Fruit fly (Drosophila melanogaster) whole organism, embryonic: ENCODE measurements around the gene galene.
A peak's percentile ranks its signal among the peaks of the same experiment; 100 is the strongest.

Experiments
- Blimp-1 ChIP-seq: fragments of 200-800 bp; sonication (Bioruptor generic); optimal IDR thresholded peaks from 3 replicates; lab custom pipeline; 2018; ENCODE audit warnings: missing biosample characterization, missing genetic modification characterization, mild to moderate bottlenecking, moderate library complexity, missing genetic modification reagents
- Bteb2 ChIP-seq: fragments of 200-800 bp; sonication (Bioruptor generic); optimal IDR thresholded peaks from 2 replicates; lab custom pipeline; 2016; ENCODE audit warnings: missing biosample characterization, missing genetic modification characterization
- CG11398 ChIP-seq: fragments of 200-800 bp; sonication (Bioruptor generic); optimal IDR thresholded peaks from 2 replicates; lab custom pipeline; 2016; ENCODE audit warnings: missing biosample characterization, missing genetic modification characterization
- CG11504 ChIP-seq: fragments of 200-800 bp; sonication (Bioruptor generic); optimal IDR thresholded peaks from 3 replicates; lab custom pipeline; 2019; ENCODE audit warnings: missing biosample characterization, mild to moderate bottlenecking, missing genetic modification characterization, moderate library complexity
- CG12769 ChIP-seq: fragments of 200-800 bp; sonication (Bioruptor generic); optimal IDR thresholded peaks from 2 replicates; lab custom pipeline; 2019; ENCODE audit warnings: missing biosample characterization, mild to moderate bottlenecking, missing genetic modification characterization, moderate library complexity
- CG13123 ChIP-seq: fragments of 200-800 bp; sonication (Bioruptor generic); optimal IDR thresholded peaks from 2 replicates; lab custom pipeline; 2016; ENCODE audit warnings: missing biosample characterization, missing genetic modification characterization
- CG14965 ChIP-seq: fragments of 200-800 bp; sonication (Bioruptor generic); optimal IDR thresholded peaks from 2 replicates; lab custom pipeline; 2016; ENCODE audit warnings: missing biosample characterization, missing genetic modification characterization, borderline replicate concordance
- CG15073 ChIP-seq: fragments of 200-800 bp; sonication (Bioruptor generic); optimal IDR thresholded peaks from 2 replicates; lab custom pipeline; 2016; ENCODE audit warnings: missing biosample characterization, missing genetic modification characterization
- CG1529 ChIP-seq: fragments of 200-800 bp; sonication (Bioruptor generic); optimal IDR thresholded peaks from 3 replicates; lab custom pipeline; 2018; ENCODE audit warnings: missing biosample characterization, missing genetic modification characterization
- CG1603 ChIP-seq: fragments of 200-800 bp; sonication (Bioruptor generic); optimal IDR thresholded peaks from 2 replicates; lab custom pipeline; 2019; ENCODE audit warnings: missing biosample characterization, mild to moderate bottlenecking, missing genetic modification characterization, moderate library complexity
- CG17361 ChIP-seq: fragments of 200-800 bp; sonication (Bioruptor generic); IDR thresholded peaks from 3 replicates; pipeline ENCODE4 v1.3.6; 2022; ENCODE audit warnings: missing biosample characterization, missing genetic modification characterization
- CG17385 ChIP-seq: fragments of 200-800 bp; sonication (Bioruptor generic); optimal IDR thresholded peaks from 3 replicates; lab custom pipeline; 2018; ENCODE audit warnings: missing biosample characterization, mild to moderate bottlenecking, missing genetic modification characterization
- CG1832 ChIP-seq: fragments of 200-800 bp; sonication (Bioruptor generic); optimal IDR thresholded peaks from 2 replicates; lab custom pipeline; 2017; ENCODE audit warnings: missing biosample characterization, mild to moderate bottlenecking, missing genetic modification characterization, inconsistent platforms
- CG2199 ChIP-seq: fragments of 200-800 bp; sonication (Bioruptor generic); IDR thresholded peaks from 3 replicates; pipeline ENCODE4 v1.3.6; 2022; ENCODE audit warnings: missing biosample characterization, missing genetic modification characterization
- CG2678 ChIP-seq: fragments of 200-800 bp; sonication (Bioruptor generic); optimal IDR thresholded peaks from 3 replicates; lab custom pipeline; 2019; ENCODE audit warnings: missing biosample characterization, mild to moderate bottlenecking, missing genetic modification characterization, moderate library complexity
- CG2875 ChIP-seq: fragments of 200-800 bp; sonication (Bioruptor generic); optimal IDR thresholded peaks from 2 replicates; lab custom pipeline; 2017; ENCODE audit warnings: missing biosample characterization, mild to moderate bottlenecking, missing genetic modification characterization, missing genetic modification reagents
- CG32532 ChIP-seq: fragments of 200-800 bp; sonication (Bioruptor generic); IDR thresholded peaks from 2 replicates; pipeline ENCODE4 v1.3.6; 2022; ENCODE audit warnings: missing biosample characterization, missing genetic modification characterization
- CG3407 ChIP-seq: fragments of 200-800 bp; sonication (Bioruptor generic); optimal IDR thresholded peaks from 2 replicates; lab custom pipeline; 2018; ENCODE audit warnings: missing biosample characterization, mild to moderate bottlenecking, missing genetic modification characterization
- CG34376 ChIP-seq: fragments of 200-800 bp; sonication (Bioruptor generic); optimal IDR thresholded peaks from 2 replicates; lab custom pipeline; 2018; ENCODE audit warnings: missing biosample characterization, mild to moderate bottlenecking, missing genetic modification characterization
- CG42726 ChIP-seq: fragments of 200-800 bp; sonication (Bioruptor generic); IDR thresholded peaks from 2 replicates; pipeline ENCODE4 v1.3.6; 2022; ENCODE audit warnings: missing biosample characterization, missing genetic modification characterization; ENCODE audit not compliant: partially characterized antibody
- CG6254 ChIP-seq: fragments of 200-800 bp; sonication (Bioruptor generic); optimal IDR thresholded peaks from 3 replicates; lab custom pipeline; 2017; ENCODE audit warnings: mild to moderate bottlenecking, missing biosample characterization, missing genetic modification reagents, missing genetic modification characterization
- Camta ChIP-seq: fragments of 200-800 bp; sonication (Bioruptor generic); optimal IDR thresholded peaks from 2 replicates; lab custom pipeline; 2016; ENCODE audit warnings: missing biosample characterization, missing genetic modification characterization
- E2f1 ChIP-seq: fragments of 200-800 bp; sonication (Bioruptor generic); IDR thresholded peaks from 2 replicates; pipeline ENCODE4 v1.3.6; 2022; ENCODE audit warnings: missing biosample characterization, missing genetic modification characterization
- E2f2 ChIP-seq: fragments of 200-800 bp; sonication (Bioruptor generic); IDR thresholded peaks from 2 replicates; pipeline ENCODE4 v1.3.6; 2022; ENCODE audit warnings: missing biosample characterization, missing genetic modification characterization
- Hand ChIP-seq: fragments of 200-800 bp; sonication (Bioruptor generic); optimal IDR thresholded peaks from 2 replicates; lab custom pipeline; 2017; ENCODE audit warnings: mild to moderate bottlenecking, missing biosample characterization, missing genetic modification reagents, missing genetic modification characterization
- Hey ChIP-seq: fragments of 200-800 bp; sonication (Bioruptor generic); optimal IDR thresholded peaks from 3 replicates; lab custom pipeline; 2018; ENCODE audit warnings: missing biosample characterization, mild to moderate bottlenecking, missing genetic modification characterization
- Hmr ChIP-seq: fragments of 200-800 bp; sonication (Bioruptor generic); optimal IDR thresholded peaks from 3 replicates; lab custom pipeline; 2017; ENCODE audit warnings: mild to moderate bottlenecking, missing biosample characterization, missing genetic modification reagents, missing genetic modification characterization
- Mad ChIP-seq: fragments of 200-800 bp; sonication (Bioruptor generic); optimal IDR thresholded peaks from 2 replicates; lab custom pipeline; 2016; ENCODE audit warnings: missing biosample characterization, missing genetic modification characterization
- Oaz ChIP-seq: fragments of 200-800 bp; sonication (Bioruptor generic); IDR thresholded peaks from 2 replicates; pipeline ENCODE4 v1.3.6; 2022; ENCODE audit warnings: missing biosample characterization, missing genetic modification characterization
- Pdp1 ChIP-seq, 2 experiments: fragments of 200-800 bp; sonication (Bioruptor generic); optimal IDR thresholded peaks; 3 replicates each; lab custom pipeline; 2016; ENCODE audit warnings: missing biosample characterization in 2 of 2, missing genetic modification characterization in 2 of 2, mild to moderate bottlenecking in 1 of 2, moderate library complexity in 1 of 2
- Sox102F ChIP-seq: fragments of 200-800 bp; sonication (Bioruptor generic); optimal IDR thresholded peaks from 2 replicates; lab custom pipeline; 2018; ENCODE audit warnings: missing biosample characterization, mild to moderate bottlenecking, missing genetic modification characterization, moderate library complexity
- Taf1 ChIP-seq: fragments of 200-800 bp; sonication (Bioruptor generic); IDR thresholded peaks from 2 replicates; pipeline ENCODE4 v1.3.6; 2022; ENCODE audit warnings: missing biosample characterization, missing genetic modification characterization
- ac ChIP-seq: fragments of 200-800 bp; sonication (Bioruptor generic); optimal IDR thresholded peaks from 3 replicates; lab custom pipeline; 2017; ENCODE audit warnings: missing biosample characterization, mild to moderate bottlenecking, missing genetic modification characterization
- bab2 ChIP-seq: fragments of 200-800 bp; sonication (Bioruptor generic); optimal IDR thresholded peaks from 2 replicates; lab custom pipeline; 2016; ENCODE audit warnings: missing biosample characterization, missing genetic modification characterization
- bcd ChIP-seq: fragments of 200-800 bp; sonication (Bioruptor generic); optimal IDR thresholded peaks from 2 replicates; lab custom pipeline; 2017; ENCODE audit warnings: missing biosample characterization, mild to moderate bottlenecking, missing genetic modification characterization
- ci ChIP-seq: fragments of 200-800 bp; sonication (Bioruptor generic); IDR thresholded peaks from 3 replicates; pipeline ENCODE4 v1.3.6; 2022; ENCODE audit warnings: missing biosample characterization, missing genetic modification characterization
- dmrt99B ChIP-seq: fragments of 200-800 bp; sonication (Bioruptor generic); optimal IDR thresholded peaks from 2 replicates; lab custom pipeline; 2018; ENCODE audit warnings: missing biosample characterization, mild to moderate bottlenecking, missing genetic modification characterization, moderate library complexity
- hb ChIP-seq: fragments of 200-800 bp; sonication (Bioruptor generic); IDR thresholded peaks from 3 replicates; pipeline ENCODE4 v1.3.6; 2022; ENCODE audit warnings: missing biosample characterization, missing genetic modification characterization; ENCODE audit not compliant: partially characterized antibody
- inv ChIP-seq: fragments of 200-800 bp; sonication (Bioruptor generic); IDR thresholded peaks from 2 replicates; pipeline ENCODE4 v1.3.6; 2022; ENCODE audit warnings: missing biosample characterization, missing genetic modification characterization; ENCODE audit not compliant: partially characterized antibody
- jing ChIP-seq: fragments of 200-800 bp; sonication (Bioruptor generic); optimal IDR thresholded peaks from 2 replicates; lab custom pipeline; 2018; ENCODE audit warnings: missing biosample characterization, mild to moderate bottlenecking, missing genetic modification characterization
- kah ChIP-seq: fragments of 200-800 bp; sonication (Bioruptor generic); optimal IDR thresholded peaks from 2 replicates; lab custom pipeline; 2018; ENCODE audit warnings: missing biosample characterization, mild to moderate bottlenecking, missing genetic modification characterization
- kay ChIP-seq: fragments of 200-800 bp; sonication (Bioruptor generic); optimal IDR thresholded peaks from 2 replicates; lab custom pipeline; 2016; ENCODE audit warnings: missing biosample characterization, missing genetic modification characterization
- onecut ChIP-seq: fragments of 200-800 bp; sonication (Bioruptor generic); IDR thresholded peaks from 2 replicates; pipeline ENCODE4 v1.3.6; 2022; ENCODE audit warnings: missing biosample characterization, missing genetic modification characterization
- pho ChIP-seq: fragments of 200-800 bp; sonication (Bioruptor generic); optimal IDR thresholded peaks from 2 replicates; lab custom pipeline; 2016; ENCODE audit warnings: missing biosample characterization, missing genetic modification characterization
- phol ChIP-seq: fragments of 200-800 bp; sonication (Bioruptor generic); optimal IDR thresholded peaks from 3 replicates; lab custom pipeline; 2018; ENCODE audit warnings: missing biosample characterization, mild to moderate bottlenecking, missing genetic modification characterization, moderate library complexity
- pita ChIP-seq: fragments of 200-800 bp; sonication (Bioruptor generic); optimal IDR thresholded peaks from 2 replicates; lab custom pipeline; 2017; ENCODE audit warnings: missing biosample characterization, mild to moderate bottlenecking, missing genetic modification characterization
- repo ChIP-seq: fragments of 200-800 bp; sonication (Bioruptor generic); optimal IDR thresholded peaks from 2 replicates; lab custom pipeline; 2016; ENCODE audit warnings: missing biosample characterization, missing genetic modification characterization
- rib ChIP-seq: fragments of 200-800 bp; sonication (Bioruptor generic); IDR thresholded peaks from 2 replicates; pipeline ENCODE4 v1.3.6; 2022; ENCODE audit warnings: missing biosample characterization, missing genetic modification characterization
- sd ChIP-seq: fragments of 200-800 bp; sonication (Bioruptor generic); optimal IDR thresholded peaks from 3 replicates; lab custom pipeline; 2018; ENCODE audit warnings: missing biosample characterization, mild to moderate bottlenecking, missing genetic modification characterization, moderate library complexity
- sens ChIP-seq: fragments of 200-800 bp; sonication (Bioruptor generic); peaks from one replicate; lab custom pipeline; 2016; ENCODE audit warnings: missing biosample characterization, missing genetic modification characterization
- shn ChIP-seq: fragments of 200-800 bp; sonication (Bioruptor generic); optimal IDR thresholded peaks from 3 replicates; lab custom pipeline; 2016; ENCODE audit warnings: missing biosample characterization, missing genetic modification characterization

galene gene

dm6 chr3L:1216460-1216859, 19.1 kb upstream of the galene start (continued):
- TF ChIP-seq E2f1 (GFP tag; lab: Robert Waterston, UW) (peak; percentile 40; the same call in 1 of the 2 replicates), dmrt99B (tag; lab: Kevin White, UChicago) (peak; percentile 66), jing (GFP tag; lab: Kevin White, UChicago) (peak; percentile 28), Pdp1 (GFP tag; optimal IDR thresholded peaks at IDR 0.05; lab: Kevin White, UChicago) (peak; percentile 11 to 14), CG34376 (GFP tag; lab: Kevin White, UChicago) (no peak), Sox102F (GFP tag; lab: Kevin White, UChicago) (peak; percentile 64), Hand (GFP tag; lab: Kevin White, UChicago) (no peak), CG15073 (GFP tag; lab: Kevin White, UChicago) (no peak), CG14965 (GFP tag; lab: Kevin White, UChicago) (no peak), CG3407 (GFP tag; lab: Kevin White, UChicago) (peak; percentile 17), CG32532 (GFP tag; lab: Robert Waterston, UW) (0 out of 2 replicates have a peak, but pooled peaks have one; percentile 17), CG42726 (no peak), CG2678 (tag; lab: Kevin White, UChicago) (peak; percentile 60), Oaz (GFP tag; lab: Robert Waterston, UW) (no peak), CG17385 (GFP tag; lab: Kevin White, UChicago) (peak; percentile 32), inv (no peak), bcd (GFP tag; lab: Kevin White, UChicago) (peak; percentile 18), repo (GFP tag; lab: Kevin White, UChicago) (peak; percentile 1), CG1529 (GFP tag; lab: Kevin White, UChicago) (no peak), sens (peak; percentile 94), rib (GFP tag; lab: Robert Waterston, UW) (no peak), CG13123 (GFP tag; lab: Kevin White, UChicago) (no peak), pita (no peak), kay (GFP tag; lab: Kevin White, UChicago) (no peak), CG1603 (tag; lab: Kevin White, UChicago) (peak; percentile 73), onecut (GFP tag; lab: Robert Waterston, UW) (peak; percentile 60), Mad (no peak), shn (GFP tag; lab: Kevin White, UChicago) (no peak), E2f2 (GFP tag; lab: Robert Waterston, UW) (no peak), Bteb2 (no peak), Taf1 (GFP tag; lab: Robert Waterston, UW) (no peak), Blimp-1 (GFP tag; lab: Kevin White, UChicago) (peak; percentile 69), ci (GFP tag; lab: Robert Waterston, UW) (peak; percentile 70), kah (GFP tag; lab: Kevin White, UChicago) (no peak), CG2875 (peak; percentile 43), CG11504 (peak; percentile 70), Hmr (GFP tag; lab: Kevin White, UChicago) (no peak), Camta (GFP tag; lab: Kevin White, UChicago) (peak; percentile 12), CG17361 (GFP tag; lab: Robert Waterston, UW) (peak; percentile 43; the same call in 2 of the 3 replicates), ac (no peak), Hey (tag; lab: Kevin White, UChicago) (no peak), CG12769 (tag; lab: Kevin White, UChicago) (peak; percentile 32), hb (GFP tag; lab: Robert Waterston, UW) (no peak), CG2199 (GFP tag; lab: Robert Waterston, UW) (no peak), phol (peak; percentile 66), pho (GFP tag; lab: Kevin White, UChicago) (no peak), CG6254 (GFP tag; lab: Kevin White, UChicago) (peak; percentile 50), bab2 (GFP tag; lab: Kevin White, UChicago) (peak; percentile 1), CG11398 (GFP tag; lab: Kevin White, UChicago) (no peak), sd (no peak), CG1832 (GFP tag; lab: Kevin White, UChicago) (no peak)
